Worm (Caenorhabditis elegans) whole organism, L4 larva: ENCODE data around the gene srz-56.

Experiments used
- ceh-44 ChIP-seq: fragments of 200-800 bp; sonication (Bioruptor generic); IDR thresholded peaks from 2 replicates; pipeline ENCODE4 v1.3.6; 2022; ENCODE audit warnings: missing genetic modification reagents, missing genetic modification characterization, missing compliant biosample characterization
- daf-12 ChIP-seq: fragments of 150-350 bp; optimal IDR thresholded peaks from 2 replicates; lab custom pipeline; 2014; ENCODE audit warnings: missing biosample characterization, missing genetic modification reagents, missing genetic modification characterization
- dmd-6 ChIP-seq: fragments of 200-800 bp; sonication (Bioruptor generic); IDR thresholded peaks from 2 replicates; pipeline ENCODE4 v1.3.6; 2022; ENCODE audit warnings: missing genetic modification reagents, missing genetic modification characterization, missing compliant biosample characterization
- hif-1 ChIP-seq, 2 experiments: sonication (generic microtip); optimal IDR thresholded peaks; 2 replicates each; lab custom pipeline; 2016 to 2017; ENCODE audit warnings: missing compliant biosample characterization in 2 of 2, missing genetic modification characterization in 2 of 2, missing genetic modification reagents in 2 of 2, missing genotype in 2 of 2, mild to moderate bottlenecking in 1 of 2
- hlh-30 ChIP-seq: sonication (generic microtip); optimal IDR thresholded peaks from 2 replicates; lab custom pipeline; 2017; ENCODE audit warnings: antibody characterized with exemption, mild to moderate bottlenecking, missing genetic modification characterization, missing compliant biosample characterization; ENCODE audit not compliant: insufficient read depth
- lin-13 ChIP-seq: fragments of 150-350 bp; optimal IDR thresholded peaks from 2 replicates; lab custom pipeline; 2014; ENCODE audit warnings: missing biosample characterization, missing genetic modification reagents, missing genetic modification characterization
- mdl-1 ChIP-seq, 2 experiments: fragments of 150-350 bp in 1 of 2; sonication (generic microtip) in 1 of 2; optimal IDR thresholded peaks; 2 replicates each; lab custom pipeline; 2014 to 2017; ENCODE audit warnings: missing biosample characterization in 2 of 2, missing genetic modification characterization in 2 of 2
- nhr-237 ChIP-seq: sonication (generic microtip); optimal IDR thresholded peaks from 2 replicates; lab custom pipeline; 2017; ENCODE audit warnings: missing biosample characterization, missing genetic modification characterization
- pqm-1 ChIP-seq: sonication (generic microtip); optimal IDR thresholded peaks from 2 replicates; lab custom pipeline; 2017; ENCODE audit warnings: missing biosample characterization, missing genetic modification characterization
- set-16 ChIP-seq: fragments of 200-800 bp; sonication (Bioruptor generic); IDR thresholded peaks from 2 replicates; pipeline ENCODE4 v1.3.6; 2022; ENCODE audit warnings: missing genetic modification reagents, missing genetic modification characterization, missing compliant biosample characterization
- unc-130 ChIP-seq: sonication (generic microtip); optimal IDR thresholded peaks from 2 replicates; lab custom pipeline; 2016; ENCODE audit warnings: missing genetic modification reagents, missing genetic modification characterization, missing compliant biosample characterization

- TF ChIP-seq hlh-30, result no peak
- TF ChIP-seq dmd-6 (GFP tag; lab: Robert Waterston, UW), result no peak
- TF ChIP-seq ceh-44, result no peak
- TF ChIP-seq mdl-1 (tag; optimal IDR thresholded peaks at IDR 0.05; lab: Kevin White, UChicago), result no peak
- TF ChIP-seq set-16, result no peak
- no peak for TF ChIP-seq pqm-1 (tag; lab: Kevin White, UChicago)
- TF ChIP-seq lin-13 (GFP tag; lab: Kevin White, UChicago), result no peak
- no peak for TF ChIP-seq nhr-237 (tag; lab: Kevin White, UChicago)
- no peak for TF ChIP-seq unc-130 (GFP tag; lab: Kevin White, UChicago)
- TF ChIP-seq daf-12, result no peak
- TF ChIP-seq hif-1 (tag; optimal IDR thresholded peaks at IDR 0.05; lab: Kevin White, UChicago), result no peak
These were observed 22.4 kb downstream of the srz-56 start, which contains the start of gene Y54F10BM.6 for ce11 chrIII:2262942-2263341.
